Fruit fly (Drosophila melanogaster) whole organism, pupa: Measurements from ENCODE around the gene CG17167.

ENCODE experiments used
- CG13204 ChIP-seq: fragments of 200-800 bp; sonication (Bioruptor generic); optimal IDR thresholded peaks from 2 replicates; lab custom pipeline; 2018; ENCODE audit warnings: missing biosample characterization, mild to moderate bottlenecking, missing genetic modification characterization, moderate library complexity
- CG14655 ChIP-seq: fragments of 200-800 bp; sonication (Bioruptor generic); optimal IDR thresholded peaks from 3 replicates; lab custom pipeline; 2017; ENCODE audit warnings: mild to moderate bottlenecking, missing biosample characterization, missing genetic modification reagents, missing genetic modification characterization
- CG34367 ChIP-seq: fragments of 200-800 bp; sonication (Bioruptor generic); optimal IDR thresholded peaks from 2 replicates; lab custom pipeline; 2018; ENCODE audit warnings: missing biosample characterization, mild to moderate bottlenecking, missing genetic modification characterization
- CG8159 ChIP-seq: fragments of 200-800 bp; sonication (Bioruptor generic); optimal IDR thresholded peaks from 3 replicates; lab custom pipeline; 2018; ENCODE audit warnings: missing biosample characterization, mild to moderate bottlenecking, missing genetic modification characterization, moderate library complexity
- CG8301 ChIP-seq: fragments of 200-800 bp; sonication (Bioruptor generic); optimal IDR thresholded peaks from 2 replicates; lab custom pipeline; 2018; ENCODE audit warnings: missing biosample characterization, mild to moderate bottlenecking, missing genetic modification characterization
- D1 ChIP-seq: fragments of 200-800 bp; sonication (Bioruptor generic); optimal IDR thresholded peaks from 2 replicates; lab custom pipeline; 2018; ENCODE audit warnings: missing biosample characterization, mild to moderate bottlenecking, missing genetic modification characterization, moderate library complexity
- EcR ChIP-seq: fragments of 200-800 bp; sonication (Bioruptor generic); optimal IDR thresholded peaks from 3 replicates; lab custom pipeline; 2019; ENCODE audit warnings: missing biosample characterization, missing genetic modification characterization, mild to moderate bottlenecking, moderate library complexity, missing genetic modification reagents
- Pif1B ChIP-seq: fragments of 200-800 bp; sonication (Bioruptor generic); optimal IDR thresholded peaks from 3 replicates; lab custom pipeline; 2016; ENCODE audit warnings: missing biosample characterization, missing genetic modification characterization
- Snoo ChIP-seq: fragments of 200-800 bp; sonication (Bioruptor generic); optimal IDR thresholded peaks from 3 replicates; lab custom pipeline; 2017; ENCODE audit warnings: missing biosample characterization, mild to moderate bottlenecking, missing genetic modification characterization, inconsistent platforms
- fd96Ca ChIP-seq: fragments of 200-800 bp; sonication (Bioruptor generic); IDR thresholded peaks from 3 replicates; pipeline ENCODE4 v1.3.6; 2022; ENCODE audit warnings: missing biosample characterization, missing genetic modification characterization
- gl ChIP-seq: fragments of 200-800 bp; sonication (Bioruptor generic); optimal IDR thresholded peaks from 2 replicates; lab custom pipeline; 2018; ENCODE audit warnings: missing biosample characterization, mild to moderate bottlenecking, missing genetic modification characterization
- rn ChIP-seq: fragments of 200-800 bp; sonication (Bioruptor generic); IDR thresholded peaks from 2 replicates; pipeline ENCODE4 v1.3.6; 2022; ENCODE audit warnings: missing biosample characterization, missing genetic modification characterization

DNA sequence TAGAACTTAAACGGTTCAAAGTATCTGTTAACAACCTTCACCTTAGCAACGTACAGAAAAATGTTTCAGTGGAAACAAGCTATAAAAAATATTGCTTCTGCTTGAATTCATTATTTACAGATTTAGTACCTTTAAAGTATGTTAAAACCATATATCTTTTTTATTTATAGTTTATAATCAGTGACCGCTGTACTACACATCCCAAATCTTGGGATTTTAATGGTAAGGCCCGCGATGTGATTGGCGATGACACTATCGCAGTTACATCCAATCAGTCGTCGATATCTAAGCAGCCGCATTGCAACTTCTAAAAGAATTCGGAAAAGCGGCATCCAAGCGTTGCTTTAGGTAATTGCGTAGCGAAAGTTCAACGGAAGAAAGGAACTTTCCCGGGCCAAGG is 29.1 kb downstream of the CG17167 start:
- TF ChIP-seq CG13204 (GFP tag; lab: Kevin White, UChicago) (no peak), Snoo (tag; lab: Kevin White, UChicago) (no peak), Pif1B (GFP tag; lab: Kevin White, UChicago) (no peak), CG8301 (tag; lab: Kevin White, UChicago) (no peak), CG34367 (tag; lab: Kevin White, UChicago) (no peak), fd96Ca (GFP tag; lab: Robert Waterston, UW) (no peak), CG8159 (no peak), gl (tag; lab: Kevin White, UChicago) (no peak), EcR (GFP tag; lab: Kevin White, UChicago) (no peak), D1 (tag; lab: Kevin White, UChicago) (no peak), CG14655 (GFP tag; lab: Kevin White, UChicago) (no peak), rn (no peak)
